Fruit fly (Drosophila melanogaster) whole organism, wandering third instar larva: ENCODE results near the gene CG32248.

Experiments
- Abd-B ChIP-seq: fragments of >200 bp; optimal IDR thresholded peaks from 2 replicates; lab custom pipeline; 2017; ENCODE audit warnings: missing biosample characterization, missing genetic modification characterization
- CG32264 ChIP-seq: fragments of 200-800 bp; sonication (Bioruptor generic); optimal IDR thresholded peaks from 2 replicates; lab custom pipeline; 2016; ENCODE audit warnings: missing biosample characterization, missing genetic modification characterization
- CG9705 ChIP-seq: fragments of 200-800 bp; sonication (Bioruptor generic); optimal IDR thresholded peaks from 2 replicates; lab custom pipeline; 2018; ENCODE audit warnings: missing biosample characterization, mild to moderate bottlenecking, missing genetic modification characterization
- CrebA ChIP-seq: fragments of 200-800 bp; sonication (Bioruptor generic); optimal IDR thresholded peaks from 2 replicates; lab custom pipeline; 2016; ENCODE audit warnings: missing biosample characterization, mild to moderate bottlenecking, missing genetic modification characterization, borderline replicate concordance
- Dif ChIP-seq: fragments of 200-275, 200-300 bp; sonication (Bioruptor generic); optimal IDR thresholded peaks from 2 replicates; lab custom pipeline; 2018; ENCODE audit warnings: missing biosample characterization, missing genetic modification characterization; ENCODE audit not compliant: partially characterized antibody
- GATAd ChIP-seq: sonication (Bioruptor generic); optimal IDR thresholded peaks from 2 replicates; lab custom pipeline; 2016; ENCODE audit warnings: missing biosample characterization, missing genetic modification characterization
- HLH106 ChIP-seq: fragments of 200-800 bp; optimal IDR thresholded peaks from 3 replicates; lab custom pipeline; 2019; ENCODE audit warnings: missing biosample characterization, mild to moderate bottlenecking, missing genetic modification characterization, moderate library complexity
- Hnf4 ChIP-seq: fragments of 200-800 bp; sonication (Bioruptor generic); optimal IDR thresholded peaks from 2 replicates; lab custom pipeline; 2016; ENCODE audit warnings: missing biosample characterization, mild to moderate bottlenecking, missing genetic modification characterization
- Hr78 ChIP-seq: fragments of >200 bp; optimal IDR thresholded peaks from 2 replicates; lab custom pipeline; 2017; ENCODE audit warnings: missing biosample characterization, missing genetic modification characterization
- Hr83 ChIP-seq: fragments of 200-300 bp; sonication (Bioruptor generic); optimal IDR thresholded peaks from 2 replicates; lab custom pipeline; 2016; ENCODE audit warnings: missing biosample characterization, mild to moderate bottlenecking, missing genetic modification characterization, moderate library complexity; ENCODE audit not compliant: poor library complexity, severe bottlenecking
- Jra ChIP-seq: sonication (Bioruptor generic); optimal IDR thresholded peaks from 2 replicates; lab custom pipeline; 2016; ENCODE audit warnings: missing biosample characterization, missing genetic modification characterization
- Mio ChIP-seq: sonication (Bioruptor generic); optimal IDR thresholded peaks from 2 replicates; lab custom pipeline; 2016; ENCODE audit warnings: missing biosample characterization, missing genetic modification characterization
- Myc ChIP-seq: fragments of >200 bp; optimal IDR thresholded peaks from 2 replicates; lab custom pipeline; 2017
- N ChIP-seq: fragments of >200 bp; optimal IDR thresholded peaks from 2 replicates; lab custom pipeline; 2018; ENCODE audit warnings: missing biosample characterization, missing external identifiers, missing genetic modification characterization
- OdsH ChIP-seq: fragments of 200-800 bp; sonication (Bioruptor generic); optimal IDR thresholded peaks from 2 replicates; lab custom pipeline; 2016; ENCODE audit warnings: missing biosample characterization, mild to moderate bottlenecking, missing genetic modification characterization
- Rel ChIP-seq, 2 experiments: fragments of 200-800 bp; sonication (Bioruptor generic) in 1 of 2; optimal IDR thresholded peaks; 2 replicates in 1 of 2; 3 replicates in 1 of 2; lab custom pipeline; 2016 to 2019; ENCODE audit warnings: mild to moderate bottlenecking in 2 of 2, missing biosample characterization in 2 of 2, missing genetic modification characterization in 2 of 2, moderate library complexity in 1 of 2
- Vsx2 ChIP-seq: fragments of 200-300, 225-300 bp; sonication (Bioruptor generic); optimal IDR thresholded peaks from 2 replicates; lab custom pipeline; 2018; ENCODE audit warnings: missing biosample characterization, missing genetic modification characterization; ENCODE audit not compliant: partially characterized antibody
- br ChIP-seq: fragments of 200-800 bp; sonication (Bioruptor generic); optimal IDR thresholded peaks from 2 replicates; lab custom pipeline; 2016; ENCODE audit warnings: missing biosample characterization, missing genetic modification characterization
- dmrt93B ChIP-seq: fragments of 200-800 bp; sonication (Bioruptor generic); optimal IDR thresholded peaks from 2 replicates; lab custom pipeline; 2018; ENCODE audit warnings: missing biosample characterization, mild to moderate bottlenecking, missing genetic modification characterization
- dsf ChIP-seq: sonication (Bioruptor generic); optimal IDR thresholded peaks from 2 replicates; lab custom pipeline; 2016; ENCODE audit warnings: missing biosample characterization, missing genetic modification characterization, borderline replicate concordance
- foxo ChIP-seq, 2 experiments: fragments of 200-800 bp; sonication (Bioruptor generic); optimal IDR thresholded peaks; 2 replicates in 1 of 2; 3 replicates in 1 of 2; lab custom pipeline; 2016 to 2017; ENCODE audit warnings: missing biosample characterization in 2 of 2, missing genetic modification characterization in 2 of 2
- fru ChIP-seq: fragments of 200-800 bp; sonication (Bioruptor generic); optimal IDR thresholded peaks from 3 replicates; lab custom pipeline; 2016; ENCODE audit warnings: missing biosample characterization, mild to moderate bottlenecking, missing genetic modification characterization
- h ChIP-seq: fragments of 200-800 bp; sonication (Bioruptor generic); optimal IDR thresholded peaks from 3 replicates; lab custom pipeline; 2016; ENCODE audit warnings: missing biosample characterization, mild to moderate bottlenecking, missing genetic modification characterization
- lola ChIP-seq: fragments of >200 bp; optimal IDR thresholded peaks from 2 replicates; lab custom pipeline; 2017; ENCODE audit warnings: missing biosample characterization, missing genetic modification characterization
- pan ChIP-seq: fragments of >200 bp; optimal IDR thresholded peaks from 2 replicates; lab custom pipeline; 2017
- psq ChIP-seq: fragments of 200-800 bp; sonication (Bioruptor generic); optimal IDR thresholded peaks from 3 replicates; lab custom pipeline; 2017; ENCODE audit warnings: missing biosample characterization, mild to moderate bottlenecking, missing genetic modification characterization, moderate library complexity
- rgr ChIP-seq: fragments of 200-800 bp; sonication (Bioruptor generic); optimal IDR thresholded peaks from 3 replicates; lab custom pipeline; 2016; ENCODE audit warnings: missing biosample characterization, mild to moderate bottlenecking, missing genetic modification characterization
- sage ChIP-seq: fragments of 200-800 bp; sonication (Bioruptor generic); optimal IDR thresholded peaks from 2 replicates; lab custom pipeline; 2016; ENCODE audit warnings: missing biosample characterization, mild to moderate bottlenecking, missing genetic modification characterization
- sv ChIP-seq: fragments of 200-800 bp; sonication (Bioruptor generic); optimal IDR thresholded peaks from 3 replicates; lab custom pipeline; 2016; ENCODE audit warnings: missing biosample characterization, missing genetic modification characterization
- tai ChIP-seq: sonication (Bioruptor generic); optimal IDR thresholded peaks from 2 replicates; lab custom pipeline; 2016; ENCODE audit warnings: missing biosample characterization, missing genetic modification characterization
- usp ChIP-seq: fragments of >200 bp; optimal IDR thresholded peaks from 2 replicates; lab custom pipeline; 2017; ENCODE audit warnings: missing biosample characterization, missing genetic modification characterization

The CG32248 gene

dm6 chr3L:4461454-4462045 lies 10.0 kb upstream of the CG32248 start, which contains the start of gene CG15023:
Gene CG15023, minus strand, starts transcription at chr3L:4461504.
- TF ChIP-seq CG32264 (no peak), Rel (GFP tag; optimal IDR thresholded peaks at IDR 0.05; lab: Kevin White, UChicago) (no peak), Rel (tag; optimal IDR thresholded peaks at IDR 0.05; lab: Kevin White, UChicago) (no peak), br (GFP tag; lab: Kevin White, UChicago) (no peak), fru (no peak), lola (no peak), Hnf4 (GFP tag; lab: Kevin White, UChicago) (no peak), Abd-B (GFP tag; lab: Kevin White, UChicago) (no peak), GATAd (GFP tag; lab: Kevin White, UChicago) (no peak), pan (lab: Kevin White, UChicago) (no peak), foxo (GFP tag; optimal IDR thresholded peaks at IDR 0.05; lab: Kevin White, UChicago) (no peak), HLH106 (tag; lab: Kevin White, UChicago) (no peak), Vsx2 (GFP tag; lab: Kevin White, UChicago) (no peak)

dm6 chr3L:4463773-4464301 lies 7.7 kb upstream of the CG32248 start, which contains the start of gene CG15024:
Gene CG15024, minus strand, starts transcription at chr3L:4463823.
- no peak for TF ChIP-seq Hr83 (GFP tag; lab: Kevin White, UChicago)
- no peak for TF ChIP-seq Mio (GFP tag; lab: Kevin White, UChicago)
- no peak for TF ChIP-seq rgr (GFP tag; lab: Kevin White, UChicago)
- TF ChIP-seq HLH106 (tag; lab: Kevin White, UChicago), result no peak
- TF ChIP-seq Hr78 (GFP tag; lab: Kevin White, UChicago), result no peak

dm6 chr3L:4466530-4466929 lies 5.0 kb upstream of the CG32248 start, which contains the start of gene CG32241:
Gene CG32241, minus strand, starts transcription at chr3L:4466630.
- TF ChIP-seq tai (GFP tag; lab: Kevin White, UChicago) (no peak), sage (no peak), sv (GFP tag; lab: Kevin White, UChicago) (no peak), lola (no peak), N (GFP tag; lab: Kevin White, UChicago) (no peak), psq (GFP tag; lab: Kevin White, UChicago) (no peak), HLH106 (tag; lab: Kevin White, UChicago) (no peak), CG9705 (GFP tag; lab: Kevin White, UChicago) (no peak), rgr (GFP tag; lab: Kevin White, UChicago) (no peak), h (GFP tag; lab: Kevin White, UChicago) (no peak), Dif (GFP tag; lab: Kevin White, UChicago) (no peak), Abd-B (GFP tag; lab: Kevin White, UChicago) (no peak), CrebA (GFP tag; lab: Kevin White, UChicago) (no peak)

dm6 chr3L:4469701-4470100 lies 1.8 kb upstream of the CG32248 start, which contains the start of gene CG32249:
Gene CG32249, plus strand, starts transcription at chr3L:4470001.
- no peak for TF ChIP-seq CrebA (GFP tag; lab: Kevin White, UChicago)
- no peak for TF ChIP-seq usp (GFP tag; lab: Kevin White, UChicago)
- TF ChIP-seq GATAd (GFP tag; lab: Kevin White, UChicago), result no peak
- no peak for TF ChIP-seq sage
- no peak for TF ChIP-seq tai (GFP tag; lab: Kevin White, UChicago)
- no peak for TF ChIP-seq HLH106 (tag; lab: Kevin White, UChicago)
- no peak for TF ChIP-seq Jra (GFP tag; lab: Kevin White, UChicago)
- no peak for TF ChIP-seq dmrt93B (GFP tag; lab: Kevin White, UChicago)
- no peak for TF ChIP-seq Hnf4 (GFP tag; lab: Kevin White, UChicago)
- no peak for TF ChIP-seq lola
- TF ChIP-seq fru, result no peak
- no peak for TF ChIP-seq br (GFP tag; lab: Kevin White, UChicago)
- TF ChIP-seq Vsx2 (GFP tag; lab: Kevin White, UChicago), result no peak
- TF ChIP-seq OdsH (GFP tag; lab: Kevin White, UChicago), result no peak

- TF ChIP-seq Myc (no peak), HLH106 (tag; lab: Kevin White, UChicago) (no peak), usp (GFP tag; lab: Kevin White, UChicago) (no peak), dsf (no peak), Hnf4 (GFP tag; lab: Kevin White, UChicago) (no peak), psq (GFP tag; lab: Kevin White, UChicago) (no peak), Rel (GFP tag; optimal IDR thresholded peaks at IDR 0.05; lab: Kevin White, UChicago) (no peak), Rel (tag; optimal IDR thresholded peaks at IDR 0.05; lab: Kevin White, UChicago) (no peak), CrebA (GFP tag; lab: Kevin White, UChicago) (no peak)
Measured at dm6 chr3L:4472768-4473167, 1.2 kb downstream of the CG32248 start, which contains the start of gene CG11349. Gene CG11349, plus strand, starts transcription at chr3L:4473068.
